Worm (Caenorhabditis elegans) whole organism, L4 larva: ENCODE results near the gene B0563.7.

Experiments used
- Y48G9A.11 ChIP-seq: fragments of 200-800 bp; sonication (Bioruptor generic); IDR thresholded peaks from 2 replicates; pipeline ENCODE4 v1.3.6; 2022; ENCODE audit warnings: missing genetic modification reagents, missing genetic modification characterization, missing compliant biosample characterization
- Y5F2A.4 ChIP-seq: fragments of 200-800 bp; sonication (Bioruptor generic); optimal IDR thresholded peaks from 2 replicates; lab custom pipeline; 2018; ENCODE audit warnings: mild to moderate bottlenecking, missing genetic modification characterization, missing compliant biosample characterization
- ama-1 ChIP-seq: fragments of 150-350 bp; optimal IDR thresholded peaks from 2 replicates; lab custom pipeline; 2014; ENCODE audit warnings: inconsistent platforms, mixed read lengths
- ceh-62 ChIP-seq: sonication (generic microtip); optimal IDR thresholded peaks from 2 replicates; lab custom pipeline; 2017; ENCODE audit warnings: missing biosample characterization, missing genetic modification characterization
- ceh-82 ChIP-seq: sonication (generic microtip); optimal IDR thresholded peaks from 2 replicates; lab custom pipeline; 2017; ENCODE audit warnings: missing biosample characterization, missing genetic modification characterization
- dve-1 ChIP-seq: sonication (generic microtip); optimal IDR thresholded peaks from 2 replicates; lab custom pipeline; 2017; ENCODE audit warnings: antibody characterized with exemption, mild to moderate bottlenecking, missing genetic modification characterization, missing compliant biosample characterization; ENCODE audit not compliant: insufficient read depth
- egl-27 ChIP-seq: sonication (generic microtip); optimal IDR thresholded peaks from 3 replicates; lab custom pipeline; 2017; ENCODE audit warnings: missing biosample characterization, missing genetic modification reagents, missing genetic modification characterization
- lin-13 ChIP-seq: fragments of 150-350 bp; optimal IDR thresholded peaks from 2 replicates; lab custom pipeline; 2014; ENCODE audit warnings: missing biosample characterization, missing genetic modification reagents, missing genetic modification characterization
- lsy-2 ChIP-seq, 2 experiments: fragments of 150-350 bp in 1 of 2; sonication (generic microtip) in 1 of 2; optimal IDR thresholded peaks; 2 replicates each; lab custom pipeline; 2014 to 2017; ENCODE audit warnings: missing biosample characterization in 2 of 2, missing genetic modification characterization in 2 of 2
- nhr-10 ChIP-seq: fragments of 150-350 bp; optimal IDR thresholded peaks from 2 replicates; lab custom pipeline; 2014; ENCODE audit warnings: missing biosample characterization, missing genetic modification characterization
- pqm-1 ChIP-seq: sonication (generic microtip); optimal IDR thresholded peaks from 2 replicates; lab custom pipeline; 2017; ENCODE audit warnings: missing biosample characterization, missing genetic modification characterization
- tag-97 ChIP-seq: fragments of 200-800 bp; sonication (Bioruptor generic); IDR thresholded peaks from 2 replicates; pipeline ENCODE4 v1.3.6; 2022; ENCODE audit warnings: missing genetic modification characterization, missing compliant biosample characterization
- unc-39 ChIP-seq: sonication (generic microtip); optimal IDR thresholded peaks from 2 replicates; lab custom pipeline; 2017; ENCODE audit warnings: missing biosample characterization, missing genetic modification characterization

ce11 chrX:9103584-9103983 lies 50.5 kb downstream of the B0563.7 start:
- TF ChIP-seq ama-1: no peak
- TF ChIP-seq tag-97: no peak
- TF ChIP-seq nhr-10 (tag; lab: Kevin White, UChicago): no peak
- no peak for TF ChIP-seq dve-1 (tag; lab: Kevin White, UChicago)
- TF ChIP-seq ceh-82 (tag; lab: Kevin White, UChicago): no peak
- no peak for TF ChIP-seq Y5F2A.4 (GFP tag; lab: Kevin White, UChicago)
- no peak for TF ChIP-seq pqm-1
- no peak for TF ChIP-seq lin-13 (GFP tag; lab: Kevin White, UChicago)
- no peak for TF ChIP-seq Y48G9A.11 (GFP tag; lab: Robert Waterston, UW)
- no peak for TF ChIP-seq ceh-62 (tag; lab: Kevin White, UChicago)
- TF ChIP-seq lsy-2 (tag; optimal IDR thresholded peaks at IDR 0.05; lab: Kevin White, UChicago): no peak
- no peak for TF ChIP-seq unc-39 (tag; lab: Kevin White, UChicago)
- no peak for TF ChIP-seq egl-27 (tag; lab: Kevin White, UChicago)
